Worm (Caenorhabditis elegans) whole organism, young adult: ENCODE results near the gene tat-2.

ENCODE experiments used
- B0261.1 ChIP-seq: sonication (generic microtip); optimal IDR thresholded peaks from 2 replicates; lab custom pipeline; 2016; ENCODE audit warnings: mild to moderate bottlenecking, missing genetic modification characterization, moderate library complexity, missing compliant biosample characterization
- C06A6.2 ChIP-seq: fragments of 200-800 bp; sonication (Bioruptor generic); conservative IDR thresholded peaks from 2 replicates; pipeline ENCODE4 v1.3.6; 2022; ENCODE audit warnings: missing genetic modification characterization, missing compliant biosample characterization
- C17E4.6 ChIP-seq: fragments of 200-800 bp; sonication (Bioruptor generic); IDR thresholded peaks from 2 replicates; pipeline ENCODE4 v1.3.6; 2022; ENCODE audit warnings: missing genetic modification reagents, missing genetic modification characterization, missing compliant biosample characterization
- F10E7.11 ChIP-seq: sonication (generic microtip); optimal IDR thresholded peaks from 2 replicates; lab custom pipeline; 2017; ENCODE audit warnings: mild to moderate bottlenecking, missing genetic modification characterization, moderate library complexity, missing compliant biosample characterization
- F39B2.1 ChIP-seq: fragments of 200-800 bp; sonication (Bioruptor generic); IDR thresholded peaks from 2 replicates; pipeline ENCODE4 v1.3.6; 2022; ENCODE audit warnings: missing genetic modification reagents, missing genetic modification characterization, missing compliant biosample characterization
- F52B5.7 ChIP-seq: sonication (generic microtip); optimal IDR thresholded peaks from 2 replicates; lab custom pipeline; 2016; ENCODE audit warnings: mild to moderate bottlenecking, missing genetic modification characterization, missing compliant biosample characterization
- F57C9.4 ChIP-seq: sonication (generic microtip); optimal IDR thresholded peaks from 2 replicates; lab custom pipeline; 2017; ENCODE audit warnings: mild to moderate bottlenecking, missing genetic modification characterization, missing compliant biosample characterization
- T26A5.8 ChIP-seq: sonication (generic microtip); optimal IDR thresholded peaks from 2 replicates; lab custom pipeline; 2016; ENCODE audit warnings: missing genetic modification characterization, missing compliant biosample characterization
- Y53G8AR.9 ChIP-seq: fragments of 200-800 bp; sonication (Bioruptor generic); conservative IDR thresholded peaks from 2 replicates; pipeline ENCODE4 v1.3.6; 2022; ENCODE audit warnings: missing genetic modification reagents, missing genetic modification characterization, missing compliant biosample characterization
- Y67H2A.10 ChIP-seq: fragments of 200-800 bp; sonication (Bioruptor generic); conservative IDR thresholded peaks from 2 replicates; pipeline ENCODE4 v1.3.6; 2022; ENCODE audit warnings: missing genetic modification reagents, missing genetic modification characterization, missing compliant biosample characterization
- attf-5 ChIP-seq: fragments of 200-800 bp; sonication (Bioruptor generic); optimal IDR thresholded peaks from 2 replicates; lab custom pipeline; 2018; ENCODE audit warnings: mild to moderate bottlenecking, missing genetic modification characterization, missing compliant biosample characterization
- bed-1 ChIP-seq: fragments of 200-800 bp; sonication (Bioruptor generic); IDR thresholded peaks from 2 replicates; pipeline ENCODE4 v1.3.6; 2022; ENCODE audit warnings: missing genetic modification reagents, missing genetic modification characterization, missing compliant biosample characterization
- bed-2 ChIP-seq: fragments of 200-800 bp; sonication (Bioruptor generic); IDR thresholded peaks from 2 replicates; pipeline ENCODE4 v1.3.6; 2022; ENCODE audit warnings: missing genetic modification reagents, missing genetic modification characterization, missing compliant biosample characterization
- ccch-3 ChIP-seq: fragments of 200-800 bp; sonication (Bioruptor generic); optimal IDR thresholded peaks from 2 replicates; lab custom pipeline; 2018; ENCODE audit warnings: mild to moderate bottlenecking, missing genetic modification characterization, missing compliant biosample characterization
- cebp-2 ChIP-seq: fragments of 200-800 bp; sonication (Bioruptor generic); IDR thresholded peaks from 2 replicates; pipeline ENCODE4 v1.3.6; 2022; ENCODE audit warnings: missing genetic modification characterization, missing compliant biosample characterization
- ceh-100 ChIP-seq: fragments of 200-800 bp; sonication (Bioruptor generic); IDR thresholded peaks from 2 replicates; pipeline ENCODE4 v1.3.6; 2022; ENCODE audit warnings: missing genetic modification reagents, missing genetic modification characterization, missing compliant biosample characterization
- ceh-40 ChIP-seq: fragments of 200-800 bp; sonication (Bioruptor generic); IDR thresholded peaks from 2 replicates; pipeline ENCODE4 v1.3.6; 2022; ENCODE audit warnings: missing genetic modification characterization, missing compliant biosample characterization
- ceh-58 ChIP-seq: fragments of 200-800 bp; sonication (Bioruptor generic); IDR thresholded peaks from 2 replicates; pipeline ENCODE4 v1.3.6; 2022; ENCODE audit warnings: missing genetic modification characterization, missing compliant biosample characterization
- ceh-91 ChIP-seq: fragments of 200-800 bp; sonication (Bioruptor generic); IDR thresholded peaks from 2 replicates; pipeline ENCODE4 v1.3.6; 2022; ENCODE audit warnings: missing genetic modification reagents, missing genetic modification characterization, missing compliant biosample characterization
- chd-7 ChIP-seq: sonication (generic microtip); optimal IDR thresholded peaks from 2 replicates; lab custom pipeline; 2016; ENCODE audit warnings: mild to moderate bottlenecking, missing genetic modification characterization, moderate library complexity, missing compliant biosample characterization
- die-1 ChIP-seq: sonication (generic microtip); optimal IDR thresholded peaks from 2 replicates; lab custom pipeline; 2016; ENCODE audit warnings: missing genotype, mild to moderate bottlenecking, missing genetic modification characterization, missing compliant biosample characterization
- dpff-1 ChIP-seq: sonication (generic microtip); optimal IDR thresholded peaks from 2 replicates; lab custom pipeline; 2017; ENCODE audit warnings: mild to moderate bottlenecking, missing genetic modification characterization, missing compliant biosample characterization
- efl-1 ChIP-seq: fragments of 150-350 bp; optimal IDR thresholded peaks from 2 replicates; lab custom pipeline; 2014; ENCODE audit warnings: missing biosample characterization, missing genetic modification reagents, missing genetic modification characterization
- egl-18 ChIP-seq: fragments of 200-800 bp; sonication (Bioruptor generic); IDR thresholded peaks from 2 replicates; pipeline ENCODE4 v1.3.6; 2022; ENCODE audit warnings: missing genetic modification reagents, missing genetic modification characterization, missing compliant biosample characterization
- egrh-3 ChIP-seq: fragments of 200-800 bp; sonication (Bioruptor generic); IDR thresholded peaks from 2 replicates; pipeline ENCODE4 v1.3.6; 2022; ENCODE audit warnings: missing genetic modification reagents, missing genetic modification characterization, missing compliant biosample characterization
- hlh-12 ChIP-seq: sonication (generic microtip); optimal IDR thresholded peaks from 2 replicates; lab custom pipeline; 2016; ENCODE audit warnings: missing genetic modification characterization, missing compliant biosample characterization
- hlh-26 ChIP-seq: fragments of 200-800 bp; sonication (Bioruptor generic); conservative IDR thresholded peaks from 2 replicates; pipeline ENCODE4 v1.3.6; 2022; ENCODE audit warnings: missing genetic modification reagents, missing genetic modification characterization, missing compliant biosample characterization
- hmg-1.2 ChIP-seq: fragments of 200-800 bp; sonication (Bioruptor generic); IDR thresholded peaks from 2 replicates; pipeline ENCODE4 v1.3.6; 2022; ENCODE audit warnings: missing genetic modification reagents, missing genetic modification characterization, missing compliant biosample characterization
- hmg-20 ChIP-seq: fragments of 200-800 bp; sonication (Bioruptor generic); IDR thresholded peaks from 2 replicates; pipeline ENCODE4 v1.3.6; 2022; ENCODE audit warnings: missing genetic modification reagents, missing genetic modification characterization, missing compliant biosample characterization
- hrde-1 ChIP-seq: sonication (generic microtip); optimal IDR thresholded peaks from 2 replicates; lab custom pipeline; 2016; ENCODE audit warnings: missing genetic modification characterization, mild to moderate bottlenecking, missing compliant biosample characterization, moderate library complexity, missing genotype, missing genetic modification reagents, borderline replicate concordance
- hsf-1 ChIP-seq: fragments of 200-800 bp; sonication (Bioruptor generic); IDR thresholded peaks from 2 replicates; pipeline ENCODE4 v1.3.6; 2022; ENCODE audit warnings: missing genetic modification reagents, missing genetic modification characterization, missing compliant biosample characterization
- lag-1 ChIP-seq: fragments of 200-800 bp; sonication (Bioruptor generic); IDR thresholded peaks from 2 replicates; pipeline ENCODE4 v1.3.6; 2022; ENCODE audit warnings: missing genetic modification reagents, missing genetic modification characterization, missing compliant biosample characterization
- lin-35 ChIP-seq, 3 experiments: fragments of 150-350 bp in 2 of 3; sonication (generic microtip) in 1 of 3; optimal IDR thresholded peaks; 2 replicates each; lab custom pipeline; 2014 to 2018; ENCODE audit warnings: missing biosample characterization in 3 of 3, missing genetic modification characterization in 3 of 3, missing genetic modification reagents in 3 of 3
- lin-40 ChIP-seq: sonication (generic microtip); optimal IDR thresholded peaks from 2 replicates; lab custom pipeline; 2016; ENCODE audit warnings: missing genetic modification characterization, mild to moderate bottlenecking, missing compliant biosample characterization, missing genotype, missing genetic modification reagents
- lsl-1 ChIP-seq: fragments of 200-800 bp; sonication (Bioruptor generic); optimal IDR thresholded peaks from 2 replicates; lab custom pipeline; 2018; ENCODE audit warnings: mild to moderate bottlenecking, missing genetic modification characterization, moderate library complexity, missing compliant biosample characterization
- madf-6 ChIP-seq: fragments of 200-800 bp; sonication (Bioruptor generic); IDR thresholded peaks from 2 replicates; pipeline ENCODE4 v1.3.6; 2022; ENCODE audit warnings: missing genetic modification reagents, missing genetic modification characterization, missing compliant biosample characterization
- mcd-1 ChIP-seq: fragments of 200-800 bp; sonication (Bioruptor generic); IDR thresholded peaks from 2 replicates; pipeline ENCODE4 v1.3.6; 2022; ENCODE audit warnings: missing genetic modification reagents, missing genetic modification characterization, missing compliant biosample characterization
- mel-28 ChIP-seq: sonication (generic microtip); optimal IDR thresholded peaks from 2 replicates; lab custom pipeline; 2016; ENCODE audit warnings: borderline replicate concordance, mild to moderate bottlenecking, missing genetic modification characterization, missing compliant biosample characterization
- nfya-2 ChIP-seq: fragments of 200-800 bp; sonication (Bioruptor generic); IDR thresholded peaks from 2 replicates; pipeline ENCODE4 v1.3.6; 2022; ENCODE audit warnings: missing genetic modification reagents, missing genetic modification characterization, missing compliant biosample characterization
- nhr-27 ChIP-seq: fragments of 200-800 bp; sonication (Bioruptor generic); optimal IDR thresholded peaks from 2 replicates; lab custom pipeline; 2018; ENCODE audit warnings: mild to moderate bottlenecking, missing genetic modification characterization, moderate library complexity, missing compliant biosample characterization
- nhr-90 ChIP-seq: sonication (generic microtip); optimal IDR thresholded peaks from 2 replicates; lab custom pipeline; 2016; ENCODE audit warnings: missing genotype, mild to moderate bottlenecking, missing genetic modification characterization, missing compliant biosample characterization
- rec-8 ChIP-seq, 2 experiments: sonication (generic microtip); optimal IDR thresholded peaks; 2 replicates each; lab custom pipeline; 2016; ENCODE audit warnings: mild to moderate bottlenecking in 2 of 2, missing genetic modification characterization in 2 of 2, missing genetic modification reagents in 2 of 2, missing genotype in 2 of 2, missing biosample characterization in 1 of 2, missing compliant biosample characterization in 1 of 2, moderate library complexity in 1 of 2
- snpc-1.1 ChIP-seq: sonication (generic microtip); optimal IDR thresholded peaks from 2 replicates; lab custom pipeline; 2017; ENCODE audit warnings: missing genetic modification characterization, mild to moderate bottlenecking, missing compliant biosample characterization, antibody characterized with exemption, moderate library complexity, missing genotype, missing genetic modification reagents; ENCODE audit not compliant: insufficient read depth
- tbx-9 ChIP-seq: sonication (generic microtip); optimal IDR thresholded peaks from 2 replicates; lab custom pipeline; 2016; ENCODE audit warnings: borderline replicate concordance, missing genetic modification characterization, inconsistent platforms, missing compliant biosample characterization
- zfh-2 ChIP-seq: fragments of 200-800 bp; sonication (Bioruptor generic); conservative IDR thresholded peaks from 2 replicates; pipeline ENCODE4 v1.3.6; 2022; ENCODE audit warnings: missing genetic modification reagents, missing genetic modification characterization, missing compliant biosample characterization
- zim-3 ChIP-seq: sonication (generic microtip); optimal IDR thresholded peaks from 2 replicates; lab custom pipeline; 2017; ENCODE audit warnings: mild to moderate bottlenecking, missing genetic modification characterization, moderate library complexity, missing compliant biosample characterization
- ztf-18 ChIP-seq: sonication (generic microtip); optimal IDR thresholded peaks from 2 replicates; lab custom pipeline; 2016; ENCODE audit warnings: missing genotype, mild to moderate bottlenecking, missing genetic modification characterization, missing compliant biosample characterization
- ztf-25 ChIP-seq: fragments of 200-800 bp; sonication (Bioruptor generic); IDR thresholded peaks from 2 replicates; pipeline ENCODE4 v1.3.6; 2022; ENCODE audit warnings: missing genetic modification reagents, missing genetic modification characterization, missing compliant biosample characterization
- ztf-28 ChIP-seq: fragments of 200-800 bp; sonication (Bioruptor generic); IDR thresholded peaks from 2 replicates; pipeline ENCODE4 v1.3.6; 2022; ENCODE audit warnings: missing genetic modification reagents, missing genetic modification characterization, missing compliant biosample characterization

tat-2 gene

ce11 chrIV:4880634-4881033 lies 33.9 kb upstream of the tat-2 start:
- TF ChIP-seq F57C9.4 (tag; lab: Kevin White, UChicago) (no peak), bed-2 (GFP tag; lab: Robert Waterston, UW) (no peak), die-1 (tag; lab: Kevin White, UChicago) (no peak), Y67H2A.10 (GFP tag; lab: Robert Waterston, UW) (no peak), hrde-1 (tag; lab: Kevin White, UChicago) (no peak), zfh-2 (GFP tag; lab: Robert Waterston, UW) (no peak), mcd-1 (GFP tag; lab: Robert Waterston, UW) (peak; percentile 78), B0261.1 (tag; lab: Kevin White, UChicago) (peak; percentile 24), F39B2.1 (GFP tag; lab: Robert Waterston, UW) (no peak; the same call in 1 of the 2 replicates), ceh-91 (GFP tag; lab: Robert Waterston, UW) (0 out of 2 replicates have a peak, but pooled peaks have one; percentile 16), hlh-26 (GFP tag; lab: Robert Waterston, UW) (no peak), Y53G8AR.9 (GFP tag; lab: Robert Waterston, UW) (peak; percentile 78), ccch-3 (GFP tag; lab: Kevin White, UChicago) (no peak), mel-28 (tag; lab: Kevin White, UChicago) (no peak), egrh-3 (GFP tag; lab: Robert Waterston, UW) (0 out of 2 replicates have a peak, but pooled peaks have one; percentile 26), zim-3 (tag; lab: Kevin White, UChicago) (no peak), ceh-58 (GFP tag; lab: Robert Waterston, UW) (no peak), T26A5.8 (tag; lab: Kevin White, UChicago) (peak; percentile 45), ceh-100 (peak; percentile 55), efl-1 (GFP tag; lab: Kevin White, UChicago) (no peak), madf-6 (GFP tag; lab: Robert Waterston, UW) (peak; percentile 88), chd-7 (tag; lab: Kevin White, UChicago) (no peak), egl-18 (GFP tag; lab: Robert Waterston, UW) (no peak), F10E7.11 (tag; lab: Kevin White, UChicago) (no peak), F52B5.7 (tag; lab: Kevin White, UChicago) (no peak), ztf-25 (GFP tag; lab: Robert Waterston, UW) (no peak), ztf-18 (peak; percentile 46), hmg-20 (GFP tag; lab: Robert Waterston, UW) (no peak; the same call in 1 of the 2 replicates), snpc-1.1 (peak; percentile 98), rec-8 (tag; optimal IDR thresholded peaks at IDR 0.05; lab: Kevin White, UChicago) (peak in 1 of 2 experiments; percentile 25), nhr-27 (tag; lab: Kevin White, UChicago) (peak; percentile 24), dpff-1 (tag; lab: Kevin White, UChicago) (no peak), hsf-1 (GFP tag; lab: Robert Waterston, UW) (peak; percentile 73), attf-5 (GFP tag; lab: Kevin White, UChicago) (no peak), lin-35 (GFP tag; optimal IDR thresholded peaks at IDR 0.05; lab: Kevin White, UChicago) (no peak), bed-1 (no peak), lag-1 (GFP tag; lab: Robert Waterston, UW) (no peak), ztf-28 (no peak), tbx-9 (tag; lab: Kevin White, UChicago) (no peak), hlh-12 (no peak), lin-40 (no peak), lsl-1 (GFP tag; lab: Kevin White, UChicago) (peak; percentile 75), cebp-2 (GFP tag; lab: Robert Waterston, UW) (no peak), C06A6.2 (GFP tag; lab: Robert Waterston, UW) (no peak), nhr-90 (tag; lab: Kevin White, UChicago) (no peak), C17E4.6 (GFP tag; lab: Robert Waterston, UW) (peak; percentile 42; the same call in 1 of the 2 replicates), nfya-2 (GFP tag; lab: Robert Waterston, UW) (no peak), ceh-40 (GFP tag; lab: Robert Waterston, UW) (no peak), hmg-1.2 (GFP tag; lab: Robert Waterston, UW) (peak; percentile 95)
